Worm (Caenorhabditis elegans): ENCODE measurements around the gene fbxb-71.

fbxb-71 gene

DNA sequence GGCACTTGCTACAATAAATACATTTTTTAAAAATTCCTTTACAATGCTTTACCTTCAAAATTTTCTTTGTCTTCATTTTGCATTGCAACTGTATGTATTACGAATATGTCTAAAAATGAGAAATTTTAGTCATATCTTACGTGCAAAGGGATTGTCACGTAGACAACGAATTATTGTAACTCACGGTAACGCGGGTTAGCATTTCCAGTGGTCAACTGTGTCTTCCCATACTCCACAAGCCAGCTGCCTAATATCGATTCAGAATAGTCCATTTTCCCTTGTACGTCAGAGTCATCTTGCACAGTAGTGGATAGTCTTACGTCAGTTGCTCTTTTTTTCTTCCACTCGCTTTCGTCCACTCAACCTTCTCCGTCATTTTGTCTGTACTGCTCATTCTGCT is at the start of gene fbxb-71:
Gene fbxb-71, plus strand, starts transcription at position 301 of the 400 bp plus-strand sequence.
- TF ChIP-seq unc-62 (GFP tag; optimal IDR thresholded peaks at IDR 0.05), result no peak

DNA sequence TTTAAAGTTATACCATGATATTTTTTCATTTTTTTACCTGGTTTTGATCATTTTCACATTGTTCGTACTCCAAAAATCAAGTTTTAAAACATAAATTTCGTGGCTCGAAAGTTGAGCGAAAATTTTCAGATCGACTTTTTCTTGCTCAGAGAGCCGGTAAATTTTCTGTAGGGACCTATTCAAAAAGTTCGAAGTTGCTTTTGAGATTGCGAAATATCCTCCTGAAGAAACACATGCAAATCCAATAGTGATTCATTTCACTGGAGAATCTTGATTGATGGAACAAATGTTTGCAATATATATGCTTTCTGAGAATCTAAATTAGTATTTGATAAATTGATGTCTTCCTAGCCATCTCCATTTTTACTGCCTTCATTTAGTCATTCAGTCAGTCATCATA is 46.0 kb upstream of the fbxb-71 start:
- TF ChIP-seq unc-62 (GFP tag; optimal IDR thresholded peaks at IDR 0.05), result no peak

DNA sequence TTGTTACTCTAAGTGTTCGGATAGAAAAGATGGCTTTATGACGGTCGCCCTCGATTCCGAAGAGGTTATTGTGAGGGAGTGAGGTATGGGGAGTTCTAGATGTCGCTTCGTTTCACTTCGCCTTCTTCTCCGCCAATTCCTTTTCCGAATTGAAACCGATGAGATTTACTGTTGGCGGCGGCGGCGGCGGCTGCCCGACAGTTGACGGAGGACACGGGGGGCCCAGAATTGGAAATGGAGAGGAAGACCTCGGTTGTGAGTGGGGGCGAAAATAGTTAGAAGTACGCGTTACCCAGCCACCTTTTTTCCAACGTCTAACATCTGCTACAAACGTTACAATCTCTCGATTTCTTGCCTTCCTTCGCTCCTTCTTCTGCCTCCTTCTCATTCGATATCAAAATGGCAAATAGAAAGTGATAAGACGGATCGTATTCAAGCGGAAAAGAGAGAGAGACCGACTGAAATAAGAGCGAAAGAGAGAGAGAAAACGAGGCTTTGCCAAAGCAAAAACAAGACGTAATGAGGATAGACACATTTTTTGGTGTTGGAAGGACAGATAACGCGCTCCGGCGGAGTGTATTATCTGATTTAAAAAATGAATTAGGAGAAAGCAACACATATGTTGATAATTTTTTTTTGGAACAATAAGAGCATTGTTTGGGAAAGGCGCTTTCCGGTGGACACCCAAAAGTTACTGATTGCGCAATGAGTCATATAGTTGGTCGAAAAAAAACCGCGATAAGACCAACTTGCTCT is 44.5 kb upstream of the fbxb-71 start:
- TF ChIP-seq unc-62 (GFP tag; optimal IDR thresholded peaks at IDR 0.05), result no peak

ce11 chrX:3220267-3220666 is 42.4 kb upstream of the fbxb-71 start, which contains the start of gene rgl-1:
TSS of gene rgl-1 (minus strand) at chrX:3220367.
- no peak for TF ChIP-seq unc-62 (GFP tag; optimal IDR thresholded peaks at IDR 0.05)

- no peak for TF ChIP-seq unc-62 (GFP tag; optimal IDR thresholded peaks at IDR 0.05)
Measured at ce11 chrX:3223135-3223534, 39.6 kb upstream of the fbxb-71 start.

- TF ChIP-seq unc-62 (GFP tag; optimal IDR thresholded peaks at IDR 0.05), result no peak
Measured at ce11 chrX:3226348-3227229, 36.1 kb upstream of the fbxb-71 start.

ce11 chrX:3228701-3229100 is 34.0 kb upstream of the fbxb-71 start:
- no peak for TF ChIP-seq unc-62 (GFP tag; optimal IDR thresholded peaks at IDR 0.05)

DNA sequence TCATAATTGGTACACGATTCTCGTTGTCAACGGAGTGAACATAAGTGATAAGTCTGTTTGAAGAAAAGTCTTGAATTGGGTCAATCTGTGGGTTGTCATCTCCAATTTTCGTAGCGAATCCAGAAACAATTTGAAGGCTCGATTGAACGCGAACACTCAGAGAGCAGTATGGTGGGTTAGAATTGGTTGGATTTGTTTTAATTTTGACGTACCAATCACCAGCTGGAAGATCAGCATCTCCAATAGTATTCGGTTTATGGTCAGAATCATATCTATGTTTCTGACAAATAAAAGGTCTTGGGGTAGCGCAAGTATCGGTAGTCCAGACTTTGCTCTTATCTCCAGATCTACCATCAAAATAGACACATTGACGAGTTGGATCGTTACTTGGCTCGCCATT is 32.1 kb upstream of the fbxb-71 start:
- no peak for TF ChIP-seq unc-62 (GFP tag; optimal IDR thresholded peaks at IDR 0.05)

- TF ChIP-seq unc-62 (GFP tag; optimal IDR thresholded peaks at IDR 0.05), result no peak
Measured at ce11 chrX:3235358-3235816, 27.3 kb upstream of the fbxb-71 start, which contains the start of gene F28B4.3. TSS of gene F28B4.3 (minus strand) at chrX:3235408.

DNA sequence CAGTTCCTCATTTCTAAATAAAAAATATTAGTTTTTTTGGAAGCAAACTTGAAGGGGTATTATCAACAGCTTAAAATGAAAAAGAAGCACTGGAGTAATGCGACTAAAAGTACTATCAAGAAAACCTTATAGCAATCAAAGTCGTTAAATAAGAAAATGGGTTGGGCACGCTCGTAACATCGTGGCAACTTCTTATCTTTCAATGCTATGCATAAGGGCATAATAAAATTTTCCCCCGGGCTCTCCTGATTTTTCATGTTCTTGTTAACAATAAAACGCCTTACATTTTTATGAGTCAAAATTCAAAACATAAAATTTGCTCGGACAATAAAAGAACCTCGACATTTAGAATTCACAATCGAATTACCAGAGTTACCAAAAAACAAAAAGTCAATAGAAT is 19.1 kb upstream of the fbxb-71 start, which contains the start of gene irg-7:
Gene irg-7, minus strand, starts transcription at position 23 of the 400 bp plus-strand sequence.
- no peak for TF ChIP-seq unc-62 (GFP tag; optimal IDR thresholded peaks at IDR 0.05)

- no peak for TF ChIP-seq unc-62 (GFP tag; optimal IDR thresholded peaks at IDR 0.05)
Measured at ce11 chrX:3244402-3244801, 18.3 kb upstream of the fbxb-71 start.

DNA sequence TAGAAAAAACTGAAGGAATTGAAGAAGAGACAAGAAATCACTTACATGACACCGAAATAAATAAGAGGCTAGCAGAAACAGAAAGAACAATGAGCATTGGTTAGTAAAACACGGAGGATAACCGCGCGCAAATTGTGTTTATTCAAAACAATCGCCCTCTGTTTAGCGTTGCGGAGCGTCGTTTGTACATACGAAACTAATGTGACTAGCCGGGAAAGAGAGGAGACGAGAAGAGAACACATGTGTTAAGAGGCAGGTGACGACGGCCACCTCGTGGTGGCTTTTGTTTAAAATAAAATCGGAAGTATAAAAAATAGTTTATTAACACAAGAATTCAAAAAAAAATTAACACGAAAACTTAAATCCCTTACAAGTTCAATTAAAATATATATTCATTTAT is 16.9 kb upstream of the fbxb-71 start, which contains the start of gene F40F4.7:
Gene F40F4.7, minus strand, starts transcription at position 122 of the 400 bp plus-strand sequence.
- no peak for TF ChIP-seq unc-62 (GFP tag; optimal IDR thresholded peaks at IDR 0.05)

DNA sequence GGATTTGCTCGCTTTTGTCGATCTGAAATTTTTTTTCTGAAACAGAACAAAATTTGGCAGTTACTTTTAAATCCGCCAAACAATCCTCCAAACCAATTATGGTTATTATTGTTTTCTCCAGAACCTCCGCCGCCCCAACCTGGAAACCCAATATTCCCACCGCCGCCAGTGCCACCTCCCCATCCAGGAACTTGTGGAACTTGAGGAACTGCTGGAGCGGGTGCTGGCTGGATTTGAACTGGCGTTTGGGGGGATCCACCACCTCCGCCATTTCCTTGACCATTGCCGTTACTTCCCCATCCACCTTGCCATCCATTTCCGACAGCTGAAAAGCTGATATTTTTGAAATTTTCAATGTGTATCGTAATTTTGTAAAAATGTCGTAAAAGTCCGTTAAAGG is 14.9 kb upstream of the fbxb-71 start:
- no peak for TF ChIP-seq unc-62 (GFP tag; optimal IDR thresholded peaks at IDR 0.05)

- no peak for TF ChIP-seq unc-62 (GFP tag; optimal IDR thresholded peaks at IDR 0.05)
Measured at ce11 chrX:3250481-3251091, 12.1 kb upstream of the fbxb-71 start, which contains the start of gene pqn-37. TSS of gene pqn-37 (minus strand) at chrX:3250531.

DNA sequence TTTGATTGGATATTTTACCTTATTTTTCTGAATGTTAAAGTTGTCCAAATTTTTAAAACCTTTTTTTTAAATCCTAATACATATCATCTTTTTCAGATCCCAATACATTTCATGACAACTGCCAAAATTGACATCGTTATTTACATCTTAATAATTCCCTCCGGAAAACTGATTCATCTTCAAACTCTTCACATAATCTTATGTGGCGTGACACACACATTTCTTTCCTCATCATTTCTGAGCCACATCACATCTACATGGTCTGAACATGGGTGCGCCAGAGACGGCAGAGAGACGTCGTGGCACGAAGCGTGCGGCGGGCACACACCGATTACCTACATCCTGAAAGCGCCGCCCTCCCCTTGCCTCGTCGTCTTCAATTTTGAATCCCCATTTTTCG is 10.2 kb upstream of the fbxb-71 start, which contains the start of gene tba-9:
Gene tba-9, plus strand, starts transcription at position 301 of the 400 bp plus-strand sequence.
- TF ChIP-seq unc-62 (GFP tag; optimal IDR thresholded peaks at IDR 0.05), result no peak

Measured in whole organism, dauer.